Worm (Caenorhabditis elegans) whole organism, mixed stage, embryonic: Measurements from ENCODE around the gene pgl-1.

Experiments used
- ceh-83 ChIP-seq: fragments of 200-800 bp; sonication (Bioruptor generic); optimal IDR thresholded peaks from 2 replicates; lab custom pipeline; 2018; ENCODE audit warnings: mild to moderate bottlenecking, missing genetic modification characterization, missing compliant biosample characterization
- elt-1 ChIP-seq: sonication (generic microtip); optimal IDR thresholded peaks from 2 replicates; lab custom pipeline; 2017; ENCODE audit warnings: missing genetic modification characterization, mild to moderate bottlenecking, missing compliant biosample characterization, antibody characterized with exemption, moderate library complexity, borderline replicate concordance; ENCODE audit not compliant: insufficient read depth
- elt-3 ChIP-seq: fragments of 150-350 bp; optimal IDR thresholded peaks from 2 replicates; lab custom pipeline; 2014; ENCODE audit warnings: missing biosample characterization, missing genetic modification characterization
- lin-13 ChIP-seq: fragments of 150-350 bp; optimal IDR thresholded peaks from 2 replicates; lab custom pipeline; 2014; ENCODE audit warnings: missing biosample characterization, missing genetic modification characterization
- mab-5 ChIP-seq: fragments of 150-350 bp; optimal IDR thresholded peaks from 2 replicates; lab custom pipeline; 2014; ENCODE audit warnings: missing biosample characterization, missing genetic modification characterization
- nhr-12 ChIP-seq: fragments of 150-350 bp; optimal IDR thresholded peaks from 2 replicates; lab custom pipeline; 2014; ENCODE audit warnings: missing biosample characterization, missing genetic modification characterization
- nhr-237 ChIP-seq: fragments of 150-350 bp; optimal IDR thresholded peaks from 2 replicates; lab custom pipeline; 2014; ENCODE audit warnings: missing biosample characterization, missing genetic modification characterization
- nhr-76 ChIP-seq: sonication (generic microtip); optimal IDR thresholded peaks from 2 replicates; lab custom pipeline; 2017; ENCODE audit warnings: missing biosample characterization, missing genetic modification characterization
- snpc-4 ChIP-seq: fragments of 150-350 bp; optimal IDR thresholded peaks from 2 replicates; lab custom pipeline; 2014; ENCODE audit warnings: missing biosample characterization, missing genetic modification characterization
- ztf-11 ChIP-seq: fragments of 150-350 bp; optimal IDR thresholded peaks from 2 replicates; lab custom pipeline; 2014; ENCODE audit warnings: missing biosample characterization, missing genetic modification characterization

- TF ChIP-seq lin-13 (tag; lab: Kevin White, UChicago) = no peak
- TF ChIP-seq elt-1 (tag; lab: Kevin White, UChicago) = no peak
- TF ChIP-seq ztf-11 (tag; lab: Kevin White, UChicago) = no peak
- TF ChIP-seq nhr-76 = no peak
- no peak for TF ChIP-seq elt-3 (tag; lab: Kevin White, UChicago)
- TF ChIP-seq nhr-237 = no peak
- TF ChIP-seq ceh-83 (GFP tag; lab: Kevin White, UChicago) = no peak
- TF ChIP-seq mab-5 = no peak
- TF ChIP-seq nhr-12 = no peak
- TF ChIP-seq snpc-4 (tag; lab: Kevin White, UChicago) = no peak
These were observed 26.2 kb upstream of the pgl-1 start, which contains the start of gene cht-3 for ce11 chrIV:7003323-7003722.
